Worm (Caenorhabditis elegans): Measurements from ENCODE around the gene F42D1.4.
A peak's percentile ranks its signal among the peaks of the same experiment; 100 is the strongest.

Gene F42D1.4

ce11 chrX:14804706-14805105, 2.3 kb upstream of the F42D1.4 start (continued):
- TF ChIP-seq dve-1 (tag; optimal IDR thresholded peaks at IDR 0.05) (no peak), ceh-22 (tag; optimal IDR thresholded peaks at IDR 0.05) (no peak), dmd-4 (tag; optimal IDR thresholded peaks at IDR 0.05; ENCODE audit: borderline replicate concordance) (peak; percentile 41), unc-3 (GFP tag; conservative IDR thresholded peaks at IDR 0.05) (peak; percentile 76; the same call in 1 of the 2 replicates), unc-3 (tag; optimal IDR thresholded peaks at IDR 0.05) (peak; percentile 37), odd-2 (tag; optimal IDR thresholded peaks at IDR 0.05) (no peak), sdc-2 (tag; optimal IDR thresholded peaks at IDR 0.05) (peak; percentile 87), ceh-45 (GFP tag; IDR thresholded peaks at IDR 0.05) (peak; percentile 37; the same call in 1 of the 2 replicates), ceh-14 (tag; optimal IDR thresholded peaks at IDR 0.05) (no peak), pqm-1 (tag; optimal IDR thresholded peaks at IDR 0.05) (no peak), pag-3 (tag; optimal IDR thresholded peaks at IDR 0.05; ENCODE audit: borderline replicate concordance) (no peak), sox-4 (tag; optimal IDR thresholded peaks at IDR 0.05) (peak; percentile 69), zip-5 (tag; optimal IDR thresholded peaks at IDR 0.05) (peak; percentile 19), unc-55 (GFP tag; optimal IDR thresholded peaks at IDR 0.05) (no peak), nfya-1 (tag; optimal IDR thresholded peaks at IDR 0.05) (peak; percentile 21), ahr-1 (tag; optimal IDR thresholded peaks at IDR 0.05) (peak; percentile 70), madf-2 (tag; optimal IDR thresholded peaks at IDR 0.05) (peak; percentile 54), elt-4 (tag; optimal IDR thresholded peaks at IDR 0.05) (no peak), ceh-6 (GFP tag; optimal IDR thresholded peaks at IDR 0.05) (peak; percentile 81), fax-1 (tag; optimal IDR thresholded peaks at IDR 0.05) (peak; percentile 47), tbx-2 (tag; optimal IDR thresholded peaks at IDR 0.05) (peak; percentile 77), C38D4.7 (GFP tag; optimal IDR thresholded peaks at IDR 0.05) (peak; percentile 76), hlh-13 (GFP tag; optimal IDR thresholded peaks at IDR 0.05) (peak; percentile 74), hlh-8 (tag; optimal IDR thresholded peaks at IDR 0.05) (peak; percentile 52), ceh-19 (GFP tag; optimal IDR thresholded peaks at IDR 0.05) (peak; percentile 70), ztf-16 (tag; optimal IDR thresholded peaks at IDR 0.05) (peak; percentile 38), ceh-48 (tag; optimal IDR thresholded peaks at IDR 0.05) (peak; percentile 53), C08G9.2 (tag; optimal IDR thresholded peaks at IDR 0.05) (peak; percentile 70), K09A11.1 (tag; optimal IDR thresholded peaks at IDR 0.05; ENCODE audit: insufficient read depth) (peak; percentile 74), pax-1 (tag; optimal IDR thresholded peaks at IDR 0.05) (no peak), tbx-7 (tag; optimal IDR thresholded peaks at IDR 0.05) (peak; percentile 5), rnt-1 (tag; optimal IDR thresholded peaks at IDR 0.05) (peak; percentile 41), fkh-10 (GFP tag; optimal IDR thresholded peaks at IDR 0.05) (no peak), ref-2 (tag; optimal IDR thresholded peaks at IDR 0.05) (peak; percentile 74), eyg-1 (tag; optimal IDR thresholded peaks at IDR 0.05) (peak; percentile 26), ttx-3 (tag; optimal IDR thresholded peaks at IDR 0.05) (peak; percentile 76), K02D7.2 (tag; optimal IDR thresholded peaks at IDR 0.05) (peak; percentile 68), hlh-6 (tag; optimal IDR thresholded peaks at IDR 0.05) (peak; percentile 83), pat-9 (tag; optimal IDR thresholded peaks at IDR 0.05) (peak; percentile 77), ceh-9 (tag; optimal IDR thresholded peaks at IDR 0.05) (no peak), pha-2 (tag; optimal IDR thresholded peaks at IDR 0.05) (peak; percentile 76), che-1 (tag; optimal IDR thresholded peaks at IDR 0.05) (peak; percentile 85), syd-9 (tag; optimal IDR thresholded peaks at IDR 0.05) (peak; percentile 59), ceh-2 (tag; optimal IDR thresholded peaks at IDR 0.05) (peak; percentile 60), F13H6.1 (tag; optimal IDR thresholded peaks at IDR 0.05) (peak; percentile 65), ceh-31 (tag; optimal IDR thresholded peaks at IDR 0.05) (peak; percentile 49), unc-42 (tag; optimal IDR thresholded peaks at IDR 0.05) (no peak), sox-2 (GFP tag; IDR thresholded peaks at IDR 0.05) (peak; percentile 62), ceh-18 (tag; optimal IDR thresholded peaks at IDR 0.05) (peak; percentile 33), ceh-34 (tag; optimal IDR thresholded peaks at IDR 0.05) (peak; percentile 76), npax-4 (tag; optimal IDR thresholded peaks at IDR 0.05) (peak; percentile 39)
